Worm (Caenorhabditis elegans) whole organism, early embryonic: ENCODE results near the gene C08B6.3.

Experiments used
- aly-1 ChIP-seq: sonication (generic microtip); optimal IDR thresholded peaks from 2 replicates; lab custom pipeline; 2016; ENCODE audit warnings: missing genetic modification characterization, missing compliant biosample characterization
- ama-1 ChIP-seq: fragments of 150-350 bp; optimal IDR thresholded peaks from 2 replicates; lab custom pipeline; 2014
- sea-1 ChIP-seq: fragments of 200-800 bp; sonication (Bioruptor generic); conservative IDR thresholded peaks from 2 replicates; pipeline ENCODE4 v1.3.6; 2022; ENCODE audit warnings: missing genetic modification characterization, missing compliant biosample characterization

ce11 chrV:10081636-10082035 is 30.5 kb downstream of the C08B6.3 start, which contains the start of gene nhr-205:
- TF ChIP-seq sea-1 (GFP tag; lab: Robert Waterston, UW), result no peak
- no peak for TF ChIP-seq ama-1 (lab: Kevin White, UChicago)
- no peak for TF ChIP-seq aly-1 (tag; lab: Kevin White, UChicago)
